Worm (Caenorhabditis elegans) whole organism, L4 larva: ENCODE data around the gene F32D8.14.
A peak's percentile ranks its signal among the peaks of the same experiment; 100 is the strongest.

Experiments used
- D1046.2 ChIP-seq: fragments of 200-800 bp; sonication (Bioruptor generic); IDR thresholded peaks from 2 replicates; pipeline ENCODE4 v1.3.6; 2022; ENCODE audit warnings: missing genetic modification characterization, missing compliant biosample characterization
- F10B5.3 ChIP-seq: sonication (generic microtip); optimal IDR thresholded peaks from 2 replicates; lab custom pipeline; 2016; ENCODE audit warnings: mild to moderate bottlenecking, missing genetic modification characterization, missing compliant biosample characterization
- T20F7.1 ChIP-seq: fragments of 200-800 bp; sonication (Bioruptor generic); optimal IDR thresholded peaks from 2 replicates; lab custom pipeline; 2018; ENCODE audit warnings: mild to moderate bottlenecking, missing genetic modification characterization, missing compliant biosample characterization
- T26A8.4 ChIP-seq: fragments of 200-800 bp; sonication (Bioruptor generic); IDR thresholded peaks from 2 replicates; pipeline ENCODE4 v1.3.6; 2022; ENCODE audit warnings: missing genetic modification characterization, missing compliant biosample characterization
- Y5F2A.4 ChIP-seq: fragments of 200-800 bp; sonication (Bioruptor generic); optimal IDR thresholded peaks from 2 replicates; lab custom pipeline; 2018; ENCODE audit warnings: mild to moderate bottlenecking, missing genetic modification characterization, missing compliant biosample characterization
- Y75B8A.6 ChIP-seq: fragments of 200-800 bp; sonication (Bioruptor generic); IDR thresholded peaks from 2 replicates; pipeline ENCODE4 v1.3.6; 2022; ENCODE audit warnings: missing genetic modification reagents, missing genetic modification characterization, missing compliant biosample characterization
- ZK337.2 ChIP-seq: fragments of 200-800 bp; sonication (Bioruptor generic); IDR thresholded peaks from 2 replicates; pipeline ENCODE4 v1.3.6; 2022; ENCODE audit warnings: missing genetic modification reagents, missing genetic modification characterization, missing compliant biosample characterization
- ama-1 ChIP-seq: fragments of 150-350 bp; optimal IDR thresholded peaks from 2 replicates; lab custom pipeline; 2014; ENCODE audit warnings: inconsistent platforms, mixed read lengths
- arid-1 ChIP-seq: fragments of 200-800 bp; sonication (Bioruptor generic); conservative IDR thresholded peaks from 2 replicates; pipeline ENCODE4 v1.3.6; 2022; ENCODE audit warnings: missing genetic modification reagents, missing genetic modification characterization, missing compliant biosample characterization
- attf-4 ChIP-seq: sonication (generic microtip); optimal IDR thresholded peaks from 3 replicates; lab custom pipeline; 2017; ENCODE audit warnings: missing biosample characterization, missing genetic modification characterization
- ceh-20 ChIP-seq: fragments of 200-800 bp; sonication (Bioruptor generic); IDR thresholded peaks from 2 replicates; pipeline ENCODE4 v1.3.6; 2022; ENCODE audit warnings: missing genetic modification reagents, missing genetic modification characterization, missing compliant biosample characterization
- ces-1 ChIP-seq: fragments of 150-350 bp; sonication (generic microtip); optimal IDR thresholded peaks from 4 replicates; lab custom pipeline; 2014; ENCODE audit warnings: missing biosample characterization, missing genetic modification reagents, missing genetic modification characterization
- ctbp-1 ChIP-seq: fragments of 200-800 bp; sonication (Bioruptor generic); IDR thresholded peaks from 2 replicates; pipeline ENCODE4 v1.3.6; 2022; ENCODE audit warnings: missing genetic modification reagents, missing genetic modification characterization, missing compliant biosample characterization
- daf-16 ChIP-seq, 3 experiments: sonication (generic microtip); optimal IDR thresholded peaks; 2 replicates each; lab custom pipeline; 2016 to 2017; ENCODE audit warnings: missing genetic modification characterization in 3 of 3, missing genetic modification reagents in 3 of 3, mild to moderate bottlenecking in 2 of 3, missing compliant biosample characterization in 2 of 3, missing biosample characterization in 1 of 3, moderate library complexity in 1 of 3
- egl-43 ChIP-seq: fragments of 200-800 bp; sonication (Bioruptor generic); IDR thresholded peaks from 2 replicates; pipeline ENCODE4 v1.3.6; 2022; ENCODE audit warnings: missing genetic modification reagents, missing genetic modification characterization, missing compliant biosample characterization
- gei-8 ChIP-seq: fragments of 200-800 bp; sonication (Bioruptor generic); optimal IDR thresholded peaks from 2 replicates; lab custom pipeline; 2018; ENCODE audit warnings: mild to moderate bottlenecking, missing genetic modification characterization, missing compliant biosample characterization
- hif-1 ChIP-seq, 2 experiments: sonication (generic microtip); optimal IDR thresholded peaks; 2 replicates each; lab custom pipeline; 2016 to 2017; ENCODE audit warnings: missing compliant biosample characterization in 2 of 2, missing genetic modification characterization in 2 of 2, missing genetic modification reagents in 2 of 2, missing genotype in 2 of 2, mild to moderate bottlenecking in 1 of 2
- hlh-11 ChIP-seq: fragments of 200-800 bp; sonication (Bioruptor generic); optimal IDR thresholded peaks from 2 replicates; lab custom pipeline; 2018; ENCODE audit warnings: mild to moderate bottlenecking, missing genetic modification characterization, missing compliant biosample characterization
- hmg-1.1 ChIP-seq: fragments of 200-800 bp; sonication (Bioruptor generic); IDR thresholded peaks from 2 replicates; pipeline ENCODE4 v1.3.6; 2022; ENCODE audit warnings: missing genetic modification reagents, missing genetic modification characterization, missing compliant biosample characterization
- lin-29 ChIP-seq: fragments of 200-800 bp; sonication (Bioruptor generic); IDR thresholded peaks from 2 replicates; pipeline ENCODE4 v1.3.6; 2022; ENCODE audit warnings: missing genetic modification reagents, missing genetic modification characterization, missing compliant biosample characterization
- lin-38 ChIP-seq: fragments of 200-800 bp; sonication (Bioruptor generic); IDR thresholded peaks from 2 replicates; pipeline ENCODE4 v1.3.6; 2022; ENCODE audit warnings: missing genetic modification reagents, missing genetic modification characterization, missing compliant biosample characterization
- lsy-2 ChIP-seq, 2 experiments: fragments of 150-350 bp in 1 of 2; sonication (generic microtip) in 1 of 2; optimal IDR thresholded peaks; 2 replicates each; lab custom pipeline; 2014 to 2017; ENCODE audit warnings: missing biosample characterization in 2 of 2, missing genetic modification characterization in 2 of 2
- madf-5 ChIP-seq, 2 experiments: fragments of 200-800 bp; sonication (Bioruptor generic); IDR thresholded peaks; 2 replicates each; pipeline ENCODE4 v1.3.6; 2022; ENCODE audit warnings: missing compliant biosample characterization in 2 of 2, missing genetic modification characterization in 2 of 2
- mep-1 ChIP-seq: fragments of 150-350 bp; sonication (generic microtip); optimal IDR thresholded peaks from 3 replicates; lab custom pipeline; 2014; ENCODE audit warnings: missing biosample characterization, missing genetic modification characterization
- mes-2 ChIP-seq: sonication (generic microtip); optimal IDR thresholded peaks from 2 replicates; lab custom pipeline; 2016; ENCODE audit warnings: missing genotype, mild to moderate bottlenecking, missing genetic modification characterization, missing compliant biosample characterization; ENCODE audit not compliant: poor library complexity, severe bottlenecking
- mxl-2 ChIP-seq: fragments of 200-800 bp; sonication (Bioruptor generic); conservative IDR thresholded peaks from 2 replicates; pipeline ENCODE4 v1.3.6; 2022; ENCODE audit warnings: missing genetic modification reagents, missing genetic modification characterization, missing compliant biosample characterization
- nhr-102 ChIP-seq: sonication (generic microtip); optimal IDR thresholded peaks from 2 replicates; lab custom pipeline; 2016; ENCODE audit warnings: mild to moderate bottlenecking, missing genetic modification characterization, moderate library complexity, missing compliant biosample characterization
- nhr-28 ChIP-seq: fragments of 150-350 bp; optimal IDR thresholded peaks from 2 replicates; lab custom pipeline; 2014; ENCODE audit warnings: missing biosample characterization, missing genetic modification characterization
- nhr-42 ChIP-seq: fragments of 200-800 bp; sonication (Bioruptor generic); IDR thresholded peaks from 2 replicates; pipeline ENCODE4 v1.3.6; 2022; ENCODE audit warnings: missing genetic modification characterization, missing compliant biosample characterization
- nhr-48 ChIP-seq: sonication (generic microtip); optimal IDR thresholded peaks from 2 replicates; lab custom pipeline; 2016; ENCODE audit warnings: mild to moderate bottlenecking, missing genetic modification characterization, missing compliant biosample characterization
- nhr-76 ChIP-seq: fragments of 150-350 bp; optimal IDR thresholded peaks from 2 replicates; lab custom pipeline; 2014; ENCODE audit warnings: missing biosample characterization, missing genetic modification characterization
- pha-4 ChIP-seq, 2 experiments: fragments of 150-350 bp in 1 of 2; fragments of 200-800 bp in 1 of 2; sonication (Bioruptor generic) in 1 of 2; IDR thresholded peaks in 1 of 2; optimal IDR thresholded peaks in 1 of 2; 2 replicates each; pipeline versions ENCODE4 v1.3.6 to Lab custom; 2014 to 2022; ENCODE audit warnings: missing genetic modification characterization in 2 of 2, missing genetic modification reagents in 2 of 2, missing biosample characterization in 1 of 2, missing compliant biosample characterization in 1 of 2
- skn-1 ChIP-seq: fragments of 150-350 bp; optimal IDR thresholded peaks from 2 replicates; lab custom pipeline; 2014; ENCODE audit warnings: missing biosample characterization, missing genetic modification characterization
- snpc-4 ChIP-seq: fragments of 150-350 bp; optimal IDR thresholded peaks from 2 replicates; lab custom pipeline; 2014; ENCODE audit warnings: missing biosample characterization, missing genetic modification characterization
- spr-3 ChIP-seq: fragments of 200-800 bp; sonication (Bioruptor generic); optimal IDR thresholded peaks from 2 replicates; lab custom pipeline; 2018; ENCODE audit warnings: mild to moderate bottlenecking, missing genetic modification characterization, missing compliant biosample characterization
- unc-130 ChIP-seq: sonication (generic microtip); optimal IDR thresholded peaks from 2 replicates; lab custom pipeline; 2016; ENCODE audit warnings: missing genetic modification reagents, missing genetic modification characterization, missing compliant biosample characterization
- unc-62 ChIP-seq, 3 experiments: fragments of 150-350 bp in 1 of 3; sonication (generic microtip); optimal IDR thresholded peaks in 2 of 3; peaks in 1 of 3; 1 replicate in 1 of 3; 2 replicates in 2 of 3; lab custom pipeline; 2014 to 2017; ENCODE audit warnings: missing biosample characterization in 3 of 3, missing genetic modification characterization in 3 of 3, missing genetic modification reagents in 3 of 3, missing genotype in 1 of 3
- zag-1 ChIP-seq: fragments of 150-350 bp; optimal IDR thresholded peaks from 2 replicates; lab custom pipeline; 2014; ENCODE audit warnings: missing biosample characterization, missing genetic modification characterization
- zfp-3 ChIP-seq: fragments of 200-800 bp; sonication (Bioruptor generic); conservative IDR thresholded peaks from 2 replicates; pipeline ENCODE4 v1.3.6; 2022; ENCODE audit warnings: missing genetic modification reagents, missing genetic modification characterization, missing compliant biosample characterization
- zip-11 ChIP-seq: fragments of 200-800 bp; sonication (Bioruptor generic); IDR thresholded peaks from 2 replicates; pipeline ENCODE4 v1.3.6; 2022; ENCODE audit warnings: missing genetic modification characterization, missing compliant biosample characterization

The F32D8.14 gene

ce11 chrV:10890980-10891379, 3.6 kb downstream of the F32D8.14 start, which contains the start of gene F32D8.12 (continued):
- TF ChIP-seq nhr-48 (tag; lab: Kevin White, UChicago): peak; percentile 6
- TF ChIP-seq zip-11 (GFP tag; lab: Robert Waterston, UW): no peak
- no peak for TF ChIP-seq nhr-76 (tag; lab: Kevin White, UChicago)
- no peak for TF ChIP-seq snpc-4 (tag; lab: Kevin White, UChicago)
- 0 out of 2 replicates have a peak, but pooled peaks have one; percentile 17 for TF ChIP-seq ctbp-1 (GFP tag; lab: Robert Waterston, UW)
- TF ChIP-seq mep-1 (tag; lab: Kevin White, UChicago): peak; percentile 34
- TF ChIP-seq unc-130: no peak
- peak; percentile 45 for TF ChIP-seq hlh-11
- TF ChIP-seq mxl-2 (GFP tag; lab: Robert Waterston, UW): no peak
- TF ChIP-seq T26A8.4 (GFP tag; lab: Robert Waterston, UW): no peak
- no peak for TF ChIP-seq hmg-1.1 (GFP tag; lab: Robert Waterston, UW)
- no peak for TF ChIP-seq arid-1
- TF ChIP-seq spr-3 (GFP tag; lab: Kevin White, UChicago): no peak

ce11 chrV:10889774-10890173, 4.8 kb downstream of the F32D8.14 start:
- TF ChIP-seq unc-62 (GFP tag; optimal IDR thresholded peaks at IDR 0.05 in 1 of 2; lab: Kevin White, UChicago) (peak in 1 of 2 experiments; percentile 90), unc-62 (tag; optimal IDR thresholded peaks at IDR 0.05; lab: Kevin White, UChicago) (no peak), nhr-28 (tag; lab: Kevin White, UChicago) (no peak)

ce11 chrV:10889036-10889435, 5.6 kb downstream of the F32D8.14 start, which contains the start of gene F32D8.11:
Gene F32D8.11, minus strand, starts transcription at chrV:10889136.
- TF ChIP-seq ctbp-1 (GFP tag; lab: Robert Waterston, UW): no peak

ce11 chrV:10888153-10888552, 6.4 kb downstream of the F32D8.14 start:
- TF ChIP-seq ama-1 (lab: Kevin White, UChicago) (peak; percentile 52), daf-16 (GFP tag; optimal IDR thresholded peaks at IDR 0.05; lab: Kevin White, UChicago) (no peak), daf-16 (tag; optimal IDR thresholded peaks at IDR 0.05; lab: Kevin White, UChicago) (peak; percentile 15), Y5F2A.4 (no peak), F10B5.3 (tag; lab: Kevin White, UChicago) (no peak), ces-1 (no peak), Y75B8A.6 (GFP tag; lab: Robert Waterston, UW) (no peak)

- TF ChIP-seq hif-1 (tag; optimal IDR thresholded peaks at IDR 0.05; lab: Kevin White, UChicago): peak in 1 of 2 experiments; percentile 14
- TF ChIP-seq skn-1 (tag; lab: Kevin White, UChicago): no peak
- no peak for TF ChIP-seq zag-1 (tag; lab: Kevin White, UChicago)
- TF ChIP-seq nhr-102: peak; percentile 66
- peak; percentile 31 for TF ChIP-seq T20F7.1 (GFP tag; lab: Kevin White, UChicago)
- TF ChIP-seq T26A8.4 (GFP tag; lab: Robert Waterston, UW): peak; percentile 79
- TF ChIP-seq zfp-3 (GFP tag; lab: Robert Waterston, UW): peak; percentile 48; the same call in 1 of the 2 replicates
- no peak for TF ChIP-seq pha-4 (GFP tag; IDR thresholded peaks at IDR 0.05; lab: Robert Waterston, UW)
- TF ChIP-seq pha-4 (tag; optimal IDR thresholded peaks at IDR 0.05; lab: Kevin White, UChicago): no peak
- TF ChIP-seq daf-16 (GFP tag; optimal IDR thresholded peaks at IDR 0.05; lab: Kevin White, UChicago): no peak
- peak; percentile 27 for TF ChIP-seq daf-16 (tag; optimal IDR thresholded peaks at IDR 0.05; lab: Kevin White, UChicago)
- peak in 1 of 2 experiments; percentile 68; a peak in 1 of 4 replicates for TF ChIP-seq madf-5 (GFP tag; IDR thresholded peaks at IDR 0.05; lab: Robert Waterston, UW)
- TF ChIP-seq lin-38 (GFP tag; lab: Robert Waterston, UW): peak; percentile 36; the same call in 1 of the 2 replicates
- TF ChIP-seq mes-2 (tag; lab: Kevin White, UChicago): peak; percentile 42
- no peak for TF ChIP-seq nhr-76 (tag; lab: Kevin White, UChicago)
- 0 out of 2 replicates have a peak, but pooled peaks have one; percentile 21 for TF ChIP-seq D1046.2 (GFP tag; lab: Robert Waterston, UW)
- TF ChIP-seq attf-4 (tag; lab: Kevin White, UChicago): no peak
- TF ChIP-seq Y75B8A.6 (GFP tag; lab: Robert Waterston, UW): peak; percentile 61; the same call in 1 of the 2 replicates
- TF ChIP-seq nhr-42 (GFP tag; lab: Robert Waterston, UW): no peak
- TF ChIP-seq gei-8: peak; percentile 61
- TF ChIP-seq egl-43 (GFP tag; lab: Robert Waterston, UW): peak; percentile 74; the same call in 1 of the 2 replicates
- TF ChIP-seq ceh-20: peak; percentile 64; the same call in 1 of the 2 replicates
- TF ChIP-seq lin-29 (GFP tag; lab: Robert Waterston, UW): 0 out of 2 replicates have a peak, but pooled peaks have one; percentile 11
- peak in 1 of 2 experiments; percentile 18 for TF ChIP-seq lsy-2 (tag; optimal IDR thresholded peaks at IDR 0.05; lab: Kevin White, UChicago)
- no peak for TF ChIP-seq ZK337.2 (GFP tag; lab: Robert Waterston, UW)
Observed at ce11 chrV:10887564-10887963, 7.0 kb downstream of the F32D8.14 start.
